Worm (Caenorhabditis elegans) whole organism, mixed stage, embryonic: ENCODE measurements around the gene T15H9.4.

Experiments used
- ces-1 ChIP-seq: fragments of 150-350 bp; optimal IDR thresholded peaks from 2 replicates; lab custom pipeline; 2014; ENCODE audit warnings: missing biosample characterization, missing genetic modification reagents, missing genetic modification characterization
- cnd-1 ChIP-seq: fragments of 200-800 bp; sonication (Bioruptor generic); optimal IDR thresholded peaks from 2 replicates; lab custom pipeline; 2018; ENCODE audit warnings: mild to moderate bottlenecking, missing genetic modification characterization, missing compliant biosample characterization
- flh-1 ChIP-seq: fragments of 200-800 bp; sonication (Bioruptor generic); optimal IDR thresholded peaks from 2 replicates; lab custom pipeline; 2018; ENCODE audit warnings: mild to moderate bottlenecking, missing genetic modification characterization, moderate library complexity, missing compliant biosample characterization
- mep-1 ChIP-seq: fragments of 150-350 bp; optimal IDR thresholded peaks from 2 replicates; lab custom pipeline; 2017; ENCODE audit warnings: missing biosample characterization, missing genetic modification reagents, missing genetic modification characterization, inconsistent platforms
- nhr-237 ChIP-seq: fragments of 150-350 bp; optimal IDR thresholded peaks from 2 replicates; lab custom pipeline; 2014; ENCODE audit warnings: missing biosample characterization, missing genetic modification characterization
- nhr-76 ChIP-seq: sonication (generic microtip); optimal IDR thresholded peaks from 2 replicates; lab custom pipeline; 2017; ENCODE audit warnings: missing biosample characterization, missing genetic modification characterization
- pha-4 ChIP-seq: fragments of 150-350 bp; optimal IDR thresholded peaks from 2 replicates; lab custom pipeline; 2018; ENCODE audit warnings: missing biosample characterization, missing genetic modification reagents, missing genetic modification characterization
- snpc-4 ChIP-seq: fragments of 150-350 bp; optimal IDR thresholded peaks from 2 replicates; lab custom pipeline; 2014; ENCODE audit warnings: missing biosample characterization, missing genetic modification characterization

ce11 chrII:9649191-9649590 is 37.5 kb downstream of the T15H9.4 start, which contains the start of gene ZK1307.9:
- TF ChIP-seq nhr-237 (tag; lab: Kevin White, UChicago), result no peak
- TF ChIP-seq flh-1 (GFP tag; lab: Kevin White, UChicago), result no peak
- TF ChIP-seq mep-1, result no peak
- TF ChIP-seq nhr-76 (tag; lab: Kevin White, UChicago), result no peak
- TF ChIP-seq ces-1 (GFP tag; lab: Kevin White, UChicago), result no peak
- TF ChIP-seq cnd-1 (tag; lab: Kevin White, UChicago), result no peak
- TF ChIP-seq pha-4, result no peak
- TF ChIP-seq snpc-4 (tag; lab: Kevin White, UChicago), result no peak
